Fruit fly (Drosophila melanogaster) whole organism, prepupa: ENCODE results near the gene Gr10b.

Source experiments
- Blimp-1 ChIP-seq: fragments of 200-800 bp; sonication (Bioruptor generic); optimal IDR thresholded peaks from 3 replicates; lab custom pipeline; 2017; ENCODE audit warnings: missing biosample characterization, missing genetic modification characterization, mild to moderate bottlenecking, moderate library complexity, missing genetic modification reagents
- CG10631 ChIP-seq: fragments of 200-800 bp; sonication (Bioruptor generic); optimal IDR thresholded peaks from 2 replicates; lab custom pipeline; 2016; ENCODE audit warnings: missing biosample characterization, missing genetic modification characterization
- CG11294 ChIP-seq: fragments of 200-800 bp; sonication (Bioruptor generic); IDR thresholded peaks from 2 replicates; pipeline ENCODE4 v1.3.6; 2022; ENCODE audit warnings: missing biosample characterization, missing genetic modification characterization
- CG11762 ChIP-seq: fragments of 200-800 bp; sonication (Bioruptor generic); optimal IDR thresholded peaks from 3 replicates; lab custom pipeline; 2016; ENCODE audit warnings: missing biosample characterization, missing genetic modification characterization; ENCODE audit not compliant: insufficient read depth
- CG11902 ChIP-seq: fragments of 200-800 bp; sonication (Bioruptor generic); optimal IDR thresholded peaks from 3 replicates; lab custom pipeline; 2016; ENCODE audit warnings: missing biosample characterization, missing genetic modification characterization
- CG16779 ChIP-seq: fragments of 200-800 bp; sonication (Bioruptor generic); optimal IDR thresholded peaks from 3 replicates; lab custom pipeline; 2017; ENCODE audit warnings: missing biosample characterization, mild to moderate bottlenecking, missing genetic modification characterization
- CG3032 ChIP-seq: fragments of 200-800 bp; optimal IDR thresholded peaks from 2 replicates; lab custom pipeline; 2019; ENCODE audit warnings: missing biosample characterization, mild to moderate bottlenecking, missing genetic modification characterization, moderate library complexity
- CG31627 ChIP-seq: fragments of 200-800 bp; sonication (Bioruptor generic); optimal IDR thresholded peaks from 3 replicates; lab custom pipeline; 2016; ENCODE audit warnings: missing biosample characterization, missing genetic modification characterization
- CG32006 ChIP-seq: fragments of 200-800 bp; sonication (Bioruptor generic); optimal IDR thresholded peaks from 3 replicates; lab custom pipeline; 2017; ENCODE audit warnings: missing biosample characterization, mild to moderate bottlenecking, missing genetic modification characterization
- CG34406 ChIP-seq: fragments of 200-800 bp; sonication (Bioruptor generic); optimal IDR thresholded peaks from 3 replicates; lab custom pipeline; 2016; ENCODE audit warnings: missing biosample characterization, missing genetic modification characterization
- CG3919 ChIP-seq: fragments of 200-800 bp; sonication (Bioruptor generic); optimal IDR thresholded peaks from 3 replicates; lab custom pipeline; 2016; ENCODE audit warnings: missing biosample characterization, missing genetic modification characterization
- CG4318 ChIP-seq: fragments of 200-800 bp; sonication (Bioruptor generic); optimal IDR thresholded peaks from 3 replicates; lab custom pipeline; 2017; ENCODE audit warnings: missing biosample characterization, mild to moderate bottlenecking, missing genetic modification characterization
- CG6163 ChIP-seq: fragments of 200-800 bp; sonication (Bioruptor generic); IDR thresholded peaks from 3 replicates; pipeline ENCODE4 v1.3.6; 2022; ENCODE audit warnings: missing biosample characterization, missing genetic modification characterization
- CG6276 ChIP-seq: fragments of 200-800 bp; sonication (Bioruptor generic); optimal IDR thresholded peaks from 2 replicates; lab custom pipeline; 2017; ENCODE audit warnings: missing biosample characterization, mild to moderate bottlenecking, missing genetic modification characterization
- CG6854 ChIP-seq: fragments of 200-800 bp; sonication (Bioruptor generic); optimal IDR thresholded peaks from 2 replicates; lab custom pipeline; 2017; ENCODE audit warnings: missing biosample characterization, mild to moderate bottlenecking, missing genetic modification characterization
- CG7368 ChIP-seq: fragments of 200-800 bp; sonication (Bioruptor generic); optimal IDR thresholded peaks from 3 replicates; lab custom pipeline; 2016; ENCODE audit warnings: missing biosample characterization, missing genetic modification characterization
- CG8632 ChIP-seq: fragments of 200-800 bp; sonication (Bioruptor generic); optimal IDR thresholded peaks from 3 replicates; lab custom pipeline; 2016; ENCODE audit warnings: missing biosample characterization, missing genetic modification characterization
- CG9139 ChIP-seq: fragments of 200-800 bp; sonication (Bioruptor generic); optimal IDR thresholded peaks from 3 replicates; lab custom pipeline; 2017; ENCODE audit warnings: missing biosample characterization, mild to moderate bottlenecking, missing genetic modification characterization
- Eip75B ChIP-seq: fragments of 200-800 bp; sonication (Bioruptor generic); optimal IDR thresholded peaks from 3 replicates; lab custom pipeline; 2016; ENCODE audit warnings: missing biosample characterization, missing genetic modification characterization
- Gug ChIP-seq: fragments of 200-800 bp; sonication (Bioruptor generic); IDR thresholded peaks from 2 replicates; pipeline ENCODE4 v1.3.6; 2022; ENCODE audit warnings: missing biosample characterization, missing genetic modification characterization
- Hr38 ChIP-seq: sonication (Bioruptor generic); optimal IDR thresholded peaks from 2 replicates; lab custom pipeline; 2016; ENCODE audit warnings: missing biosample characterization, missing genetic modification characterization
- Hr4 ChIP-seq: fragments of 200-800 bp; sonication (Bioruptor generic); optimal IDR thresholded peaks from 3 replicates; lab custom pipeline; 2016; ENCODE audit warnings: missing biosample characterization, missing genetic modification characterization
- Lpt ChIP-seq: fragments of 200-800 bp; sonication (Bioruptor generic); optimal IDR thresholded peaks from 3 replicates; lab custom pipeline; 2016; ENCODE audit warnings: missing biosample characterization, missing genetic modification characterization
- Met ChIP-seq: fragments of 200-800 bp; sonication (Bioruptor generic); optimal IDR thresholded peaks from 3 replicates; lab custom pipeline; 2016; ENCODE audit warnings: missing biosample characterization, missing genetic modification characterization
- Sox102F ChIP-seq: fragments of 200-800 bp; sonication (Bioruptor generic); optimal IDR thresholded peaks from 2 replicates; lab custom pipeline; 2016; ENCODE audit warnings: missing biosample characterization, mild to moderate bottlenecking, missing genetic modification characterization
- Sox15 ChIP-seq: fragments of 200-800 bp; sonication (Bioruptor generic); optimal IDR thresholded peaks from 3 replicates; lab custom pipeline; 2016; ENCODE audit warnings: missing biosample characterization, missing genetic modification characterization
- achi ChIP-seq: fragments of 200-800 bp; sonication (Bioruptor generic); optimal IDR thresholded peaks from 3 replicates; lab custom pipeline; 2016; ENCODE audit warnings: missing biosample characterization, missing genetic modification characterization
- acj6 ChIP-seq: fragments of 200-800 bp; sonication (Bioruptor generic); optimal IDR thresholded peaks from 3 replicates; lab custom pipeline; 2016; ENCODE audit warnings: missing biosample characterization, missing genetic modification characterization
- cyc ChIP-seq: fragments of 200-800 bp; sonication (Bioruptor generic); optimal IDR thresholded peaks from 3 replicates; lab custom pipeline; 2016; ENCODE audit warnings: missing biosample characterization, missing genetic modification characterization
- dac ChIP-seq: fragments of 200-800 bp; sonication (Bioruptor generic); optimal IDR thresholded peaks from 2 replicates; lab custom pipeline; 2017; ENCODE audit warnings: missing biosample characterization, mild to moderate bottlenecking, missing genetic modification characterization
- dsx ChIP-seq: fragments of 200-800 bp; optimal IDR thresholded peaks from 3 replicates; lab custom pipeline; 2019; ENCODE audit warnings: missing biosample characterization, mild to moderate bottlenecking, missing genetic modification characterization, moderate library complexity; ENCODE audit not compliant: poor library complexity, severe bottlenecking
- eg ChIP-seq: fragments of 200-800 bp; sonication (Bioruptor generic); IDR thresholded peaks from 3 replicates; pipeline ENCODE4 v1.3.6; 2022; ENCODE audit warnings: missing biosample characterization, missing genetic modification characterization
- esn ChIP-seq: fragments of 200-800 bp; sonication (Bioruptor generic); optimal IDR thresholded peaks from 2 replicates; lab custom pipeline; 2016; ENCODE audit warnings: missing biosample characterization, mild to moderate bottlenecking, missing genetic modification characterization, moderate library complexity
- fd59A ChIP-seq: fragments of 200-800 bp; sonication (Bioruptor generic); optimal IDR thresholded peaks from 2 replicates; lab custom pipeline; 2017; ENCODE audit warnings: missing biosample characterization, mild to moderate bottlenecking, missing genetic modification characterization, missing genetic modification reagents
- fd85E ChIP-seq: fragments of 200-800 bp; sonication (Bioruptor generic); optimal IDR thresholded peaks from 3 replicates; lab custom pipeline; 2016; ENCODE audit warnings: missing biosample characterization, missing genetic modification characterization
- fkh ChIP-seq: fragments of 200-800 bp; sonication (Bioruptor generic); optimal IDR thresholded peaks from 3 replicates; lab custom pipeline; 2017; ENCODE audit warnings: missing biosample characterization, mild to moderate bottlenecking, missing genetic modification characterization, moderate library complexity
- net ChIP-seq: fragments of 200-800 bp; sonication (Bioruptor generic); optimal IDR thresholded peaks from 3 replicates; lab custom pipeline; 2016; ENCODE audit warnings: missing biosample characterization, missing genetic modification characterization
- svp ChIP-seq: fragments of 200-800 bp; sonication (Bioruptor generic); peaks from one replicate; lab custom pipeline; 2016; ENCODE audit warnings: missing biosample characterization, missing genetic modification characterization
- topi ChIP-seq: fragments of 200-800 bp; sonication (Bioruptor generic); optimal IDR thresholded peaks from 3 replicates; lab custom pipeline; 2016; ENCODE audit warnings: missing biosample characterization, missing genetic modification characterization
- vri ChIP-seq: fragments of 200-800 bp; sonication (Bioruptor generic); optimal IDR thresholded peaks from 3 replicates; lab custom pipeline; 2016; ENCODE audit warnings: missing biosample characterization, mild to moderate bottlenecking, missing genetic modification characterization

Gene Gr10b

dm6 chrX:11413090-11413489 lies at the start of gene Gr10b:
Gene Gr10b (minus strand): TSS chrX:11413190.
- TF ChIP-seq achi (GFP tag; lab: Kevin White, UChicago) (no peak), Hr38 (no peak), CG16779 (no peak), Met (GFP tag; lab: Kevin White, UChicago) (no peak), CG34406 (GFP tag; lab: Kevin White, UChicago) (no peak), Hr4 (GFP tag; lab: Kevin White, UChicago) (no peak), cyc (GFP tag; lab: Kevin White, UChicago) (no peak), CG7368 (GFP tag; lab: Kevin White, UChicago) (no peak), net (GFP tag; lab: Kevin White, UChicago) (no peak), CG4318 (no peak), CG9139 (GFP tag; lab: Kevin White, UChicago) (no peak), CG11902 (GFP tag; lab: Kevin White, UChicago) (no peak), dsx (GFP tag; lab: Kevin White, UChicago) (no peak), CG11762 (GFP tag; lab: Kevin White, UChicago) (no peak)

- TF ChIP-seq CG4318 (no peak), fkh (GFP tag; lab: Kevin White, UChicago) (no peak), vri (GFP tag; lab: Kevin White, UChicago) (no peak), Blimp-1 (GFP tag; lab: Kevin White, UChicago) (no peak), esn (GFP tag; lab: Kevin White, UChicago) (no peak), fd85E (GFP tag; lab: Kevin White, UChicago) (no peak), CG32006 (no peak)
- TF ChIP-seq, all 60 proteins: peak for 0
Measured at dm6 chrX:11458912-11459836, 46.2 kb upstream of the Gr10b start, which contains the start of gene CG43155. Gene CG43155 (plus strand): TSS chrX:11459786.

- TF ChIP-seq CG9139 (GFP tag; lab: Kevin White, UChicago) (no peak), dsx (GFP tag; lab: Kevin White, UChicago) (no peak), svp (peak; percentile 94)
Measured at dm6 chrX:11457149-11457548, 44.2 kb upstream of the Gr10b start.

dm6 chrX:11454189-11454882 lies 41.3 kb upstream of the Gr10b start, which contains the start of the genes Evi5 and HP5:
Gene Evi5 (minus strand): TSS chrX:11454386.
Gene HP5 (plus strand): TSS chrX:11454786.
- TF ChIP-seq CG3919 (GFP tag; lab: Kevin White, UChicago) (peak; percentile 17), fd59A (GFP tag; lab: Kevin White, UChicago) (no peak), CG34406 (GFP tag; lab: Kevin White, UChicago) (no peak), CG10631 (peak; percentile 32), dac (GFP tag; lab: Kevin White, UChicago) (peak; percentile 22), Gug (GFP tag; lab: Robert Waterston, UW) (peak; percentile 47), CG32006 (no peak), topi (GFP tag; lab: Kevin White, UChicago) (peak; percentile 34), CG11902 (GFP tag; lab: Kevin White, UChicago) (peak; percentile 9), cyc (GFP tag; lab: Kevin White, UChicago) (peak; percentile 34), CG6163 (GFP tag; lab: Robert Waterston, UW) (0 out of 3 replicates have a peak, but pooled peaks have one; percentile 11), Sox102F (GFP tag; lab: Kevin White, UChicago) (peak; percentile 7), Lpt (GFP tag; lab: Kevin White, UChicago) (no peak), net (GFP tag; lab: Kevin White, UChicago) (no peak), CG31627 (GFP tag; lab: Kevin White, UChicago) (peak; percentile 55), Eip75B (no peak), CG3032 (tag; lab: Kevin White, UChicago) (peak; percentile 6), svp (peak; percentile 84), CG4318 (peak; percentile 22), CG11294 (GFP tag; lab: Robert Waterston, UW) (peak; percentile 55; the same call in 1 of the 2 replicates), esn (GFP tag; lab: Kevin White, UChicago) (peak; percentile 6), CG6276 (GFP tag; lab: Kevin White, UChicago) (no peak), Sox15 (GFP tag; lab: Kevin White, UChicago) (peak; percentile 13), CG7368 (GFP tag; lab: Kevin White, UChicago) (no peak), eg (GFP tag; lab: Robert Waterston, UW) (peak; percentile 72; the same call in 2 of the 3 replicates), CG8632 (GFP tag; lab: Kevin White, UChicago) (no peak), Hr4 (GFP tag; lab: Kevin White, UChicago) (peak; percentile 48), acj6 (GFP tag; lab: Kevin White, UChicago) (peak; percentile 71), CG6854 (GFP tag; lab: Kevin White, UChicago) (peak; percentile 25)
